Fruit fly (Drosophila melanogaster) whole organism, pupa: Measurements from ENCODE around the gene Ance-2.

ENCODE experiments used
- CG12605 ChIP-seq: fragments of 200-800 bp; sonication (Bioruptor generic); IDR thresholded peaks from 2 replicates; pipeline ENCODE4 v1.3.6; 2022; ENCODE audit warnings: missing biosample characterization, missing genetic modification characterization
- CG13204 ChIP-seq: fragments of 200-800 bp; sonication (Bioruptor generic); optimal IDR thresholded peaks from 2 replicates; lab custom pipeline; 2018; ENCODE audit warnings: missing biosample characterization, mild to moderate bottlenecking, missing genetic modification characterization, moderate library complexity
- CG14655 ChIP-seq: fragments of 200-800 bp; sonication (Bioruptor generic); optimal IDR thresholded peaks from 3 replicates; lab custom pipeline; 2017; ENCODE audit warnings: mild to moderate bottlenecking, missing biosample characterization, missing genetic modification reagents, missing genetic modification characterization
- CG17806 ChIP-seq: fragments of 200-800 bp; sonication (Bioruptor generic); optimal IDR thresholded peaks from 2 replicates; lab custom pipeline; 2018; ENCODE audit warnings: missing biosample characterization, mild to moderate bottlenecking, missing genetic modification characterization, moderate library complexity
- CG34367 ChIP-seq: fragments of 200-800 bp; sonication (Bioruptor generic); optimal IDR thresholded peaks from 2 replicates; lab custom pipeline; 2018; ENCODE audit warnings: missing biosample characterization, mild to moderate bottlenecking, missing genetic modification characterization
- CG4496 ChIP-seq: fragments of 200-800 bp; sonication (Bioruptor generic); IDR thresholded peaks from 3 replicates; pipeline ENCODE4 v1.3.6; 2022; ENCODE audit warnings: missing biosample characterization, missing genetic modification characterization
- CG8159 ChIP-seq: fragments of 200-800 bp; sonication (Bioruptor generic); optimal IDR thresholded peaks from 3 replicates; lab custom pipeline; 2018; ENCODE audit warnings: missing biosample characterization, mild to moderate bottlenecking, missing genetic modification characterization, moderate library complexity
- CG8301 ChIP-seq: fragments of 200-800 bp; sonication (Bioruptor generic); optimal IDR thresholded peaks from 2 replicates; lab custom pipeline; 2018; ENCODE audit warnings: missing biosample characterization, mild to moderate bottlenecking, missing genetic modification characterization
- CG9948 ChIP-seq: fragments of 200-800 bp; sonication (Bioruptor generic); optimal IDR thresholded peaks from 2 replicates; lab custom pipeline; 2018; ENCODE audit warnings: missing biosample characterization, mild to moderate bottlenecking, missing genetic modification characterization, moderate library complexity
- EcR ChIP-seq: fragments of 200-800 bp; sonication (Bioruptor generic); optimal IDR thresholded peaks from 3 replicates; lab custom pipeline; 2019; ENCODE audit warnings: missing biosample characterization, missing genetic modification characterization, mild to moderate bottlenecking, moderate library complexity, missing genetic modification reagents
- Ets98B ChIP-seq: fragments of 200-800 bp; sonication (Bioruptor generic); IDR thresholded peaks from 2 replicates; pipeline ENCODE4 v1.3.6; 2022; ENCODE audit warnings: missing biosample characterization, missing genetic modification characterization
- gl ChIP-seq: fragments of 200-800 bp; sonication (Bioruptor generic); optimal IDR thresholded peaks from 2 replicates; lab custom pipeline; 2018; ENCODE audit warnings: missing biosample characterization, mild to moderate bottlenecking, missing genetic modification characterization
- rn ChIP-seq: fragments of 200-800 bp; sonication (Bioruptor generic); IDR thresholded peaks from 2 replicates; pipeline ENCODE4 v1.3.6; 2022; ENCODE audit warnings: missing biosample characterization, missing genetic modification characterization

- TF ChIP-seq CG8159 (tag; lab: Kevin White, UChicago) (no peak), EcR (GFP tag; lab: Kevin White, UChicago) (no peak), CG34367 (tag; lab: Kevin White, UChicago) (no peak), CG9948 (tag; lab: Kevin White, UChicago) (no peak), Ets98B (GFP tag; lab: Robert Waterston, UW) (no peak), gl (tag; lab: Kevin White, UChicago) (no peak), CG13204 (no peak), rn (GFP tag; lab: Robert Waterston, UW) (no peak), CG8301 (no peak), CG12605 (no peak), CG14655 (GFP tag; lab: Kevin White, UChicago) (peak; percentile 20), CG4496 (GFP tag; lab: Robert Waterston, UW) (no peak), CG17806 (tag; lab: Kevin White, UChicago) (no peak)
These were observed 22.6 kb upstream of the Ance-2 start for dm6 chr2L:13886326-13887073.
